Worm (Caenorhabditis elegans) whole organism, L1 larva: ENCODE data around the gene ins-6.

Source experiments
- C16A3.4 ChIP-seq: fragments of 150-350 bp; optimal IDR thresholded peaks from 2 replicates; lab custom pipeline; 2014; ENCODE audit warnings: missing biosample characterization, missing genetic modification characterization
- C34B4.2 ChIP-seq: sonication (generic microtip); optimal IDR thresholded peaks from 2 replicates; lab custom pipeline; 2017; ENCODE audit warnings: mild to moderate bottlenecking, missing genetic modification characterization, missing compliant biosample characterization
- F16B12.6 ChIP-seq: fragments of 150-350 bp; optimal IDR thresholded peaks from 2 replicates; lab custom pipeline; 2014; ENCODE audit warnings: missing biosample characterization, missing genetic modification characterization
- Y116A8C.19 ChIP-seq: sonication (generic microtip); optimal IDR thresholded peaks from 2 replicates; lab custom pipeline; 2016; ENCODE audit warnings: missing compliant biosample characterization, missing genetic modification characterization, borderline replicate concordance
- alr-1 ChIP-seq: fragments of 200-800 bp; sonication (Bioruptor generic); optimal IDR thresholded peaks from 2 replicates; lab custom pipeline; 2018; ENCODE audit warnings: borderline replicate concordance, mild to moderate bottlenecking, missing genetic modification characterization, missing compliant biosample characterization
- ama-1 ChIP-seq: fragments of 150-350 bp; optimal IDR thresholded peaks from 2 replicates; lab custom pipeline; 2014
- blmp-1 ChIP-seq: fragments of 150-350 bp; optimal IDR thresholded peaks from 2 replicates; lab custom pipeline; 2014; ENCODE audit warnings: missing biosample characterization, missing genetic modification characterization
- ceh-88 ChIP-seq: fragments of 200-800 bp; sonication (Bioruptor generic); IDR thresholded peaks from 2 replicates; pipeline ENCODE4 v1.3.6; 2022; ENCODE audit warnings: missing genetic modification characterization, missing compliant biosample characterization
- ceh-90 ChIP-seq: sonication (generic microtip); optimal IDR thresholded peaks from 2 replicates; lab custom pipeline; 2016; ENCODE audit warnings: missing genetic modification characterization, missing compliant biosample characterization
- dpl-1 ChIP-seq, 3 experiments: fragments of 150-350 bp in 2 of 3; sonication (generic microtip) in 1 of 3; optimal IDR thresholded peaks; 2 replicates each; lab custom pipeline; 2014 to 2017; ENCODE audit warnings: missing biosample characterization in 3 of 3, missing genetic modification characterization in 3 of 3, missing genetic modification reagents in 3 of 3
- efl-1 ChIP-seq, 4 experiments: fragments of 150-350 bp; optimal IDR thresholded peaks in 3 of 4; peaks in 1 of 4; 1 replicate in 1 of 4; 2 replicates in 3 of 4; lab custom pipeline; 2014; ENCODE audit warnings: missing biosample characterization in 2 of 4, missing genetic modification characterization in 2 of 4, missing genetic modification reagents in 2 of 4
- efl-3 ChIP-seq: fragments of 200-800 bp; sonication (Bioruptor generic); optimal IDR thresholded peaks from 2 replicates; lab custom pipeline; 2018; ENCODE audit warnings: mild to moderate bottlenecking, missing genetic modification characterization, missing compliant biosample characterization
- egl-27 ChIP-seq, 2 experiments: fragments of 150-350 bp in 1 of 2; sonication (generic microtip); optimal IDR thresholded peaks; 3 replicates each; lab custom pipeline; 2017 to 2018; ENCODE audit warnings: missing biosample characterization in 2 of 2, missing genetic modification characterization in 2 of 2, missing genetic modification reagents in 2 of 2
- elt-2 ChIP-seq: sonication (generic microtip); optimal IDR thresholded peaks from 2 replicates; lab custom pipeline; 2016; ENCODE audit warnings: missing genetic modification characterization, mild to moderate bottlenecking, inconsistent platforms, missing compliant biosample characterization, missing genetic modification reagents
- elt-3 ChIP-seq, 6 experiments: fragments of 150-350 bp in 1 of 6; sonication (generic microtip); optimal IDR thresholded peaks; 2 replicates each; lab custom pipeline; 2017 to 2018; ENCODE audit warnings: missing biosample characterization in 6 of 6, missing genetic modification characterization in 6 of 6, inconsistent platforms in 1 of 6
- ets-5 ChIP-seq: fragments of 200-800 bp; sonication (Bioruptor generic); IDR thresholded peaks from 2 replicates; pipeline ENCODE4 v1.3.6; 2022; ENCODE audit warnings: missing genetic modification characterization, missing compliant biosample characterization
- fkh-10 ChIP-seq: sonication (generic microtip); optimal IDR thresholded peaks from 2 replicates; lab custom pipeline; 2017; ENCODE audit warnings: missing biosample characterization, missing genetic modification reagents, missing genetic modification characterization
- fkh-4 ChIP-seq: sonication (generic microtip); optimal IDR thresholded peaks from 2 replicates; lab custom pipeline; 2016; ENCODE audit warnings: missing compliant biosample characterization, missing genetic modification characterization, borderline replicate concordance
- fkh-8 ChIP-seq: sonication (generic microtip); optimal IDR thresholded peaks from 2 replicates; lab custom pipeline; 2016; ENCODE audit warnings: mild to moderate bottlenecking, missing genetic modification characterization, missing compliant biosample characterization
- hlh-17 ChIP-seq: fragments of 200-800 bp; sonication (Bioruptor generic); optimal IDR thresholded peaks from 2 replicates; lab custom pipeline; 2018; ENCODE audit warnings: missing genetic modification characterization, mild to moderate bottlenecking, missing compliant biosample characterization, moderate library complexity, borderline replicate concordance
- irx-1 ChIP-seq: sonication (generic microtip); optimal IDR thresholded peaks from 2 replicates; lab custom pipeline; 2016; ENCODE audit warnings: missing genetic modification characterization, missing compliant biosample characterization
- isw-1 ChIP-seq: fragments of 200-800 bp; sonication (Bioruptor generic); IDR thresholded peaks from 2 replicates; pipeline ENCODE4 v1.3.6; 2022; ENCODE audit warnings: missing genetic modification characterization, missing compliant biosample characterization
- jun-1 ChIP-seq: fragments of 150-350 bp; optimal IDR thresholded peaks from 2 replicates; lab custom pipeline; 2014; ENCODE audit warnings: missing biosample characterization, missing genetic modification reagents, missing genetic modification characterization
- lin-14 ChIP-seq: fragments of 200-800 bp; sonication (Bioruptor generic); optimal IDR thresholded peaks from 2 replicates; lab custom pipeline; 2018; ENCODE audit warnings: mild to moderate bottlenecking, missing genetic modification characterization, moderate library complexity, missing compliant biosample characterization
- lin-35 ChIP-seq, 2 experiments: fragments of 150-350 bp; optimal IDR thresholded peaks; 2 replicates each; lab custom pipeline; 2014; ENCODE audit warnings: missing biosample characterization in 2 of 2, missing genetic modification characterization in 2 of 2, missing genetic modification reagents in 2 of 2
- lsy-2 ChIP-seq, 2 experiments: fragments of 150-350 bp; optimal IDR thresholded peaks; 2 replicates each; lab custom pipeline; 2014; ENCODE audit warnings: missing biosample characterization in 2 of 2, missing genetic modification characterization in 2 of 2
- mep-1 ChIP-seq: fragments of 150-350 bp; optimal IDR thresholded peaks from 2 replicates; lab custom pipeline; 2014; ENCODE audit warnings: missing biosample characterization, missing genetic modification characterization
- nhr-20 ChIP-seq: sonication (generic microtip); optimal IDR thresholded peaks from 2 replicates; lab custom pipeline; 2016; ENCODE audit warnings: mild to moderate bottlenecking, missing genetic modification characterization, missing compliant biosample characterization
- nhr-28 ChIP-seq: fragments of 150-350 bp; optimal IDR thresholded peaks from 2 replicates; lab custom pipeline; 2014; ENCODE audit warnings: missing biosample characterization, missing genetic modification characterization
- nhr-47 ChIP-seq: sonication (generic microtip); optimal IDR thresholded peaks from 2 replicates; lab custom pipeline; 2016; ENCODE audit warnings: mild to moderate bottlenecking, missing genetic modification characterization, moderate library complexity, missing compliant biosample characterization
- nhr-71 ChIP-seq: sonication (generic microtip); optimal IDR thresholded peaks from 2 replicates; lab custom pipeline; 2016; ENCODE audit warnings: mild to moderate bottlenecking, missing genetic modification characterization, moderate library complexity, missing compliant biosample characterization
- nhr-76 ChIP-seq: sonication (generic microtip); optimal IDR thresholded peaks from 2 replicates; lab custom pipeline; 2017; ENCODE audit warnings: missing biosample characterization, missing genetic modification characterization
- nhr-77 ChIP-seq: fragments of 150-350 bp; optimal IDR thresholded peaks from 2 replicates; lab custom pipeline; 2014; ENCODE audit warnings: missing biosample characterization, missing genetic modification characterization
- nhr-84 ChIP-seq: sonication (generic microtip); optimal IDR thresholded peaks from 2 replicates; lab custom pipeline; 2017; ENCODE audit warnings: missing biosample characterization, missing genetic modification characterization
- nhr-85 ChIP-seq: sonication (generic microtip); peaks from one replicate; lab custom pipeline; 2016; ENCODE audit warnings: missing genetic modification characterization, inconsistent platforms, missing compliant biosample characterization
- pag-3 ChIP-seq: sonication (generic microtip); optimal IDR thresholded peaks from 2 replicates; lab custom pipeline; 2017; ENCODE audit warnings: missing genetic modification characterization, mild to moderate bottlenecking, missing compliant biosample characterization, antibody characterized with exemption, borderline replicate concordance; ENCODE audit not compliant: insufficient read depth
- pax-3 ChIP-seq: fragments of 200-800 bp; sonication (Bioruptor generic); optimal IDR thresholded peaks from 2 replicates; lab custom pipeline; 2018; ENCODE audit warnings: mild to moderate bottlenecking, missing genetic modification characterization, moderate library complexity, missing compliant biosample characterization
- rnt-1 ChIP-seq: sonication (generic microtip); optimal IDR thresholded peaks from 2 replicates; lab custom pipeline; 2016; ENCODE audit warnings: mild to moderate bottlenecking, missing genetic modification characterization, moderate library complexity, missing compliant biosample characterization
- snu-23 ChIP-seq: sonication (generic microtip); optimal IDR thresholded peaks from 2 replicates; lab custom pipeline; 2016; ENCODE audit warnings: missing genetic modification characterization, missing compliant biosample characterization
- sox-4 ChIP-seq: sonication (generic microtip); optimal IDR thresholded peaks from 2 replicates; lab custom pipeline; 2016; ENCODE audit warnings: missing genetic modification characterization, missing compliant biosample characterization
- sup-37 ChIP-seq: fragments of 200-800 bp; sonication (Bioruptor generic); optimal IDR thresholded peaks from 2 replicates; lab custom pipeline; 2018; ENCODE audit warnings: mild to moderate bottlenecking, missing genetic modification characterization, missing compliant biosample characterization
- swsn-7 ChIP-seq: sonication (generic microtip); optimal IDR thresholded peaks from 2 replicates; lab custom pipeline; 2016; ENCODE audit warnings: missing genetic modification characterization, missing compliant biosample characterization
- tbx-2 ChIP-seq: sonication (generic microtip); optimal IDR thresholded peaks from 2 replicates; lab custom pipeline; 2016; ENCODE audit warnings: missing genetic modification characterization, missing compliant biosample characterization
- unc-62 ChIP-seq: fragments of 150-350 bp; optimal IDR thresholded peaks from 2 replicates; lab custom pipeline; 2014; ENCODE audit warnings: missing biosample characterization, missing genetic modification reagents, missing genetic modification characterization
- unc-98 ChIP-seq: fragments of 200-800 bp; sonication (Bioruptor generic); IDR thresholded peaks from 2 replicates; pipeline ENCODE4 v1.3.6; 2022; ENCODE audit warnings: missing genetic modification characterization, missing compliant biosample characterization
- zag-1 ChIP-seq: fragments of 150-350 bp; optimal IDR thresholded peaks from 2 replicates; lab custom pipeline; 2014; ENCODE audit warnings: missing biosample characterization, missing genetic modification characterization
- zip-4 ChIP-seq: fragments of 200-800 bp; sonication (Bioruptor generic); optimal IDR thresholded peaks from 2 replicates; lab custom pipeline; 2018; ENCODE audit warnings: mild to moderate bottlenecking, missing genetic modification characterization, moderate library complexity, missing compliant biosample characterization
- ztf-11 ChIP-seq, 2 experiments: sonication (generic microtip); optimal IDR thresholded peaks; 2 replicates each; lab custom pipeline; 2016 to 2017; ENCODE audit warnings: missing genetic modification characterization in 2 of 2, missing biosample characterization in 1 of 2, missing compliant biosample characterization in 1 of 2

Gene ins-6

DNA sequence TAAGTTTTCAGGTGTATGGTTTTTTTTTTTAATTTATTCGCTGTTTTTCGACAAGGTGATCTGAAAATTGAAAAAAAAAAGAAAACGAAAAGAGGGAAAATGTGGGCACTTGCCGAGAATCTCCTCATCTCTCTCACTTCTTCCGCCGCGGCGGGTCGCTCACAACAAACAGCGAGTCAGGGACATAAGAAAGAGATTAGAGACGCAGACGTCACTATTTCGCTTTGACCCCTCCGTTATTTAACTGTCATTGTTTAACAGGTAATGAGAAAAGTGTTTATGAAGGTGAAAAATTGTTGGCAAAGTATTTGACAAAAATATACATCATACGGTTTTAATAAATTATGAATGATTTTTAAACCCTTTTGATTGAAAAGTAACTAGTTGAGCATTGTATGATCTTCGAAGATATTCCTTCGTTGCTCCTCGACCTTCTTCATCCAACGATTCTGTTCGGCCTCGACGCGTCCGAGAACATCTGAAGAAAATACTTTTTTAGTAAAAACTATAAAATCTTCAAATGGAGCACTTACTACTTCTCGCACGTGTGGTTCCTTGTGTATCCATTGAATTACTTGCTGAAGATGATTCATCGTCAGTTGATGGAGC, 45.9 kb downstream of the ins-6 start:
- peak; percentile 43 for TF ChIP-seq snu-23 (GFP tag; lab: Kevin White, UChicago)
- TF ChIP-seq nhr-76 (tag; lab: Kevin White, UChicago) = no peak
- TF ChIP-seq mep-1 (tag; lab: Kevin White, UChicago) = peak; percentile 52
- TF ChIP-seq nhr-85 = peak; percentile 65
- TF ChIP-seq blmp-1 (tag; lab: Kevin White, UChicago) = peak; percentile 93
- peak; percentile 33 for TF ChIP-seq nhr-47
- peak in 1 of 2 experiments; percentile 45 for TF ChIP-seq lsy-2 (tag; optimal IDR thresholded peaks at IDR 0.05; lab: Kevin White, UChicago)
- TF ChIP-seq efl-3 (GFP tag; lab: Kevin White, UChicago) = no peak
- TF ChIP-seq elt-3 (tag; optimal IDR thresholded peaks at IDR 0.05; lab: Kevin White, UChicago) = peak in 1 of 6 experiments; percentile 48
- TF ChIP-seq fkh-10 (GFP tag; lab: Kevin White, UChicago) = no peak
- TF ChIP-seq alr-1 (tag; lab: Kevin White, UChicago) = no peak
- no peak for TF ChIP-seq unc-62 (GFP tag; lab: Kevin White, UChicago)
- peak; percentile 30 to 33 for TF ChIP-seq efl-1 (optimal IDR thresholded peaks at IDR 0.05; lab: Kevin White, UChicago)
- peak; percentile 17 to 94 for TF ChIP-seq efl-1 (GFP tag; optimal IDR thresholded peaks at IDR 0.05 in 1 of 2; lab: Kevin White, UChicago)
- no peak for TF ChIP-seq zag-1 (tag; lab: Kevin White, UChicago)
- peak; percentile 13 for TF ChIP-seq nhr-77
- no peak for TF ChIP-seq ets-5
- TF ChIP-seq nhr-71 (tag; lab: Kevin White, UChicago) = peak; percentile 40
- no peak for TF ChIP-seq nhr-84 (tag; lab: Kevin White, UChicago)
- peak; percentile 22 for TF ChIP-seq nhr-20 (tag; lab: Kevin White, UChicago)
- TF ChIP-seq dpl-1 (GFP tag; optimal IDR thresholded peaks at IDR 0.05; lab: Kevin White, UChicago) = peak in 1 of 3 experiments; percentile 28
- no peak for TF ChIP-seq ceh-90
- TF ChIP-seq tbx-2 = peak; percentile 11
- TF ChIP-seq unc-98 (GFP tag; lab: Robert Waterston, UW) = no peak
- peak; percentile 67 for TF ChIP-seq lin-14
- TF ChIP-seq rnt-1 = peak; percentile 27
- TF ChIP-seq sox-4 (tag; lab: Kevin White, UChicago) = no peak
- no peak for TF ChIP-seq zip-4 (GFP tag; lab: Kevin White, UChicago)
- TF ChIP-seq F16B12.6 (tag; lab: Kevin White, UChicago) = no peak

DNA sequence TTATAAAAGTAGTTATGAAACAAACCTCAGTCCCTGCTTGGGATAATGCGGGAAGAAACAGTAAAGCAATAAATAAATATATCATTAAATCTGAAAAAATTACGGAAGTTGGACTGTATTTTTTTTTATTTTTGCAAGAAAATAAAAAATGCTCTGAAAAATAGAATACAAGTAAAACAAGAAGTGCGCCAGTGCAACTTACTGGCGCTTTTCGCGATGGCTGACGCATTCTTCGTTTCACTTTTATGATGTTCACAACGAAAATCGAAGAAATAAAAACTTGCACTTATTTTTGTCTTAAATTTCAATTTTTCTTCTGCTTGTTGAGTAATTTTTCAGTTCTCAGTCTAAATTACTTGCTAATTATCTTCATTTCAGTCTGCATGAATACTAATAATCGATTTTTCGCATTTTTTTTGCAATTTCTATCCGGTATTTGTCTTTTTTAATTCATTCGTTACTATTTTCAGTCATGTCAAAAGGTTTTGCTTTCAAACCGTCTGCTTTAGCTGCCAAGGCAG, 47.5 kb downstream of the ins-6 start, which contains the start of the genes R12C12.6 and ran-5:
R12C12.6 (minus strand) TSS at position 229 of the 521 bp plus-strand sequence.
ran-5 (plus strand) TSS at position 471 of the 521 bp plus-strand sequence.
- no peak for TF ChIP-seq unc-98 (GFP tag; lab: Robert Waterston, UW)
- TF ChIP-seq fkh-4 (tag; lab: Kevin White, UChicago) = peak; percentile 64
- TF ChIP-seq efl-3 (GFP tag; lab: Kevin White, UChicago) = no peak
- peak; percentile 75 for TF ChIP-seq elt-2 (tag; lab: Kevin White, UChicago)
- peak; percentile 58 for TF ChIP-seq jun-1
- peak in 1 of 2 experiments; percentile 68 for TF ChIP-seq ztf-11 (tag; optimal IDR thresholded peaks at IDR 0.05; lab: Kevin White, UChicago)
- no peak for TF ChIP-seq unc-62 (GFP tag; lab: Kevin White, UChicago)
- TF ChIP-seq nhr-76 (tag; lab: Kevin White, UChicago) = no peak
- TF ChIP-seq tbx-2 = peak; percentile 85
- peak; percentile 79 for TF ChIP-seq blmp-1 (tag; lab: Kevin White, UChicago)
- TF ChIP-seq swsn-7 = peak; percentile 91
- TF ChIP-seq ama-1 (lab: Kevin White, UChicago) = peak; percentile 34
- TF ChIP-seq sup-37 (GFP tag; lab: Kevin White, UChicago) = peak; percentile 69
- peak; percentile 83 to 86 for TF ChIP-seq lin-35 (GFP tag; optimal IDR thresholded peaks at IDR 0.05; lab: Kevin White, UChicago)
- no peak for TF ChIP-seq C34B4.2 (tag; lab: Kevin White, UChicago)
- no peak for TF ChIP-seq Y116A8C.19 (tag; lab: Kevin White, UChicago)
- TF ChIP-seq nhr-28 (tag; lab: Kevin White, UChicago) = no peak
- peak; percentile 79 for TF ChIP-seq irx-1 (tag; lab: Kevin White, UChicago)
- TF ChIP-seq ceh-88 (GFP tag; lab: Robert Waterston, UW) = 0 out of 2 replicates have a peak, but pooled peaks have one; percentile 40
- TF ChIP-seq pag-3 = no peak
- TF ChIP-seq nhr-85 = peak; percentile 94
- no peak for TF ChIP-seq pax-3 (tag; lab: Kevin White, UChicago)
- TF ChIP-seq fkh-8 (tag; lab: Kevin White, UChicago) = peak; percentile 69
- no peak for TF ChIP-seq egl-27 (tag; optimal IDR thresholded peaks at IDR 0.05; lab: Kevin White, UChicago)
- no peak for TF ChIP-seq hlh-17 (GFP tag; lab: Kevin White, UChicago)
- peak; percentile 85 for TF ChIP-seq C16A3.4 (tag; lab: Kevin White, UChicago)
- TF ChIP-seq zag-1 (tag; lab: Kevin White, UChicago) = no peak
- TF ChIP-seq isw-1 (GFP tag; lab: Robert Waterston, UW) = peak; percentile 75
